Worm (Caenorhabditis elegans) whole organism, young adult: ENCODE data around the gene T05C12.15.

Experiments
- B0261.1 ChIP-seq: sonication (generic microtip); optimal IDR thresholded peaks from 2 replicates; lab custom pipeline; 2016; ENCODE audit warnings: mild to moderate bottlenecking, missing genetic modification characterization, moderate library complexity, missing compliant biosample characterization
- B0336.3 ChIP-seq: fragments of 200-800 bp; sonication (Bioruptor generic); IDR thresholded peaks from 2 replicates; pipeline ENCODE4 v1.3.6; 2022; ENCODE audit warnings: missing genetic modification characterization, missing compliant biosample characterization
- D2030.7 ChIP-seq: fragments of 200-800 bp; sonication (Bioruptor generic); IDR thresholded peaks from 2 replicates; pipeline ENCODE4 v1.3.6; 2022; ENCODE audit warnings: missing genetic modification reagents, missing genetic modification characterization, missing compliant biosample characterization
- F23B12.7 ChIP-seq: sonication (generic microtip); optimal IDR thresholded peaks from 2 replicates; lab custom pipeline; 2017; ENCODE audit warnings: missing genetic modification characterization, mild to moderate bottlenecking, missing compliant biosample characterization, antibody characterized with exemption, moderate library complexity; ENCODE audit not compliant: insufficient read depth
- F33H1.4 ChIP-seq: fragments of 200-800 bp; sonication (Bioruptor generic); IDR thresholded peaks from 2 replicates; pipeline ENCODE4 v1.3.6; 2022; ENCODE audit warnings: missing genetic modification reagents, missing genetic modification characterization, missing compliant biosample characterization
- F37B4.10 ChIP-seq: fragments of 200-800 bp; sonication (Bioruptor generic); IDR thresholded peaks from 2 replicates; pipeline ENCODE4 v1.3.6; 2022; ENCODE audit warnings: missing genetic modification characterization, missing compliant biosample characterization
- F39B2.1 ChIP-seq: fragments of 200-800 bp; sonication (Bioruptor generic); IDR thresholded peaks from 2 replicates; pipeline ENCODE4 v1.3.6; 2022; ENCODE audit warnings: missing genetic modification reagents, missing genetic modification characterization, missing compliant biosample characterization
- K11D2.4 ChIP-seq: fragments of 200-800 bp; sonication (Bioruptor generic); IDR thresholded peaks from 2 replicates; pipeline ENCODE4 v1.3.6; 2022; ENCODE audit warnings: missing genetic modification reagents, missing genetic modification characterization, missing compliant biosample characterization
- T07F8.4 ChIP-seq: sonication (generic microtip); optimal IDR thresholded peaks from 2 replicates; lab custom pipeline; 2016; ENCODE audit warnings: mild to moderate bottlenecking, missing genetic modification characterization, moderate library complexity, missing compliant biosample characterization
- T26A5.8 ChIP-seq: sonication (generic microtip); optimal IDR thresholded peaks from 2 replicates; lab custom pipeline; 2016; ENCODE audit warnings: missing genetic modification characterization, missing compliant biosample characterization
- Y53F4B.3 ChIP-seq: fragments of 200-800 bp; sonication (Bioruptor generic); IDR thresholded peaks from 2 replicates; pipeline ENCODE4 v1.3.6; 2022; ENCODE audit warnings: missing genetic modification reagents, missing genetic modification characterization, missing compliant biosample characterization
- Y79H2A.3 ChIP-seq: fragments of 200-800 bp; sonication (Bioruptor generic); conservative IDR thresholded peaks from 2 replicates; pipeline ENCODE4 v1.3.6; 2022; ENCODE audit warnings: missing genetic modification reagents, missing genetic modification characterization, missing compliant biosample characterization
- atf-7 ChIP-seq: sonication (generic microtip); optimal IDR thresholded peaks from 2 replicates; lab custom pipeline; 2017; ENCODE audit warnings: mild to moderate bottlenecking, missing genetic modification characterization, missing compliant biosample characterization
- ccch-3 ChIP-seq: fragments of 200-800 bp; sonication (Bioruptor generic); optimal IDR thresholded peaks from 2 replicates; lab custom pipeline; 2018; ENCODE audit warnings: mild to moderate bottlenecking, missing genetic modification characterization, missing compliant biosample characterization
- cebp-1 ChIP-seq, 2 experiments: fragments of 200-800 bp in 1 of 2; sonication (Bioruptor generic) in 1 of 2; sonication (generic microtip) in 1 of 2; IDR thresholded peaks in 1 of 2; optimal IDR thresholded peaks in 1 of 2; 2 replicates each; pipeline versions ENCODE4 v1.3.6 to Lab custom; 2017 to 2022; ENCODE audit warnings: missing compliant biosample characterization in 2 of 2, missing genetic modification characterization in 2 of 2, mild to moderate bottlenecking in 1 of 2, missing genetic modification reagents in 1 of 2, moderate library complexity in 1 of 2
- ceh-100 ChIP-seq: fragments of 200-800 bp; sonication (Bioruptor generic); IDR thresholded peaks from 2 replicates; pipeline ENCODE4 v1.3.6; 2022; ENCODE audit warnings: missing genetic modification reagents, missing genetic modification characterization, missing compliant biosample characterization
- ceh-40 ChIP-seq: fragments of 200-800 bp; sonication (Bioruptor generic); IDR thresholded peaks from 2 replicates; pipeline ENCODE4 v1.3.6; 2022; ENCODE audit warnings: missing genetic modification characterization, missing compliant biosample characterization
- ceh-79 ChIP-seq: sonication (generic microtip); optimal IDR thresholded peaks from 2 replicates; lab custom pipeline; 2017; ENCODE audit warnings: mild to moderate bottlenecking, missing genetic modification characterization, missing compliant biosample characterization
- dpff-1 ChIP-seq: sonication (generic microtip); optimal IDR thresholded peaks from 2 replicates; lab custom pipeline; 2017; ENCODE audit warnings: mild to moderate bottlenecking, missing genetic modification characterization, missing compliant biosample characterization
- efl-1 ChIP-seq: fragments of 150-350 bp; optimal IDR thresholded peaks from 2 replicates; lab custom pipeline; 2014; ENCODE audit warnings: missing biosample characterization, missing genetic modification reagents, missing genetic modification characterization
- egl-44 ChIP-seq: fragments of 200-800 bp; sonication (Bioruptor generic); IDR thresholded peaks from 2 replicates; pipeline ENCODE4 v1.3.6; 2022; ENCODE audit warnings: missing genetic modification reagents, missing genetic modification characterization, missing compliant biosample characterization
- hlh-12 ChIP-seq: sonication (generic microtip); optimal IDR thresholded peaks from 2 replicates; lab custom pipeline; 2016; ENCODE audit warnings: missing genetic modification characterization, missing compliant biosample characterization
- hlh-26 ChIP-seq: fragments of 200-800 bp; sonication (Bioruptor generic); conservative IDR thresholded peaks from 2 replicates; pipeline ENCODE4 v1.3.6; 2022; ENCODE audit warnings: missing genetic modification reagents, missing genetic modification characterization, missing compliant biosample characterization
- hmg-1.2 ChIP-seq: fragments of 200-800 bp; sonication (Bioruptor generic); IDR thresholded peaks from 2 replicates; pipeline ENCODE4 v1.3.6; 2022; ENCODE audit warnings: missing genetic modification reagents, missing genetic modification characterization, missing compliant biosample characterization
- lin-35 ChIP-seq, 3 experiments: fragments of 150-350 bp in 2 of 3; sonication (generic microtip) in 1 of 3; optimal IDR thresholded peaks; 2 replicates each; lab custom pipeline; 2014 to 2018; ENCODE audit warnings: missing biosample characterization in 3 of 3, missing genetic modification characterization in 3 of 3, missing genetic modification reagents in 3 of 3
- lsl-1 ChIP-seq: fragments of 200-800 bp; sonication (Bioruptor generic); optimal IDR thresholded peaks from 2 replicates; lab custom pipeline; 2018; ENCODE audit warnings: mild to moderate bottlenecking, missing genetic modification characterization, moderate library complexity, missing compliant biosample characterization
- madf-6 ChIP-seq: fragments of 200-800 bp; sonication (Bioruptor generic); IDR thresholded peaks from 2 replicates; pipeline ENCODE4 v1.3.6; 2022; ENCODE audit warnings: missing genetic modification reagents, missing genetic modification characterization, missing compliant biosample characterization
- mxl-1 ChIP-seq: sonication (generic microtip); optimal IDR thresholded peaks from 2 replicates; lab custom pipeline; 2016; ENCODE audit warnings: missing genetic modification characterization, missing compliant biosample characterization
- nfya-1 ChIP-seq: sonication (generic microtip); optimal IDR thresholded peaks from 2 replicates; lab custom pipeline; 2017; ENCODE audit warnings: antibody characterized with exemption, missing compliant biosample characterization, missing genetic modification characterization, borderline replicate concordance; ENCODE audit not compliant: insufficient read depth
- nfya-2 ChIP-seq: fragments of 200-800 bp; sonication (Bioruptor generic); IDR thresholded peaks from 2 replicates; pipeline ENCODE4 v1.3.6; 2022; ENCODE audit warnings: missing genetic modification reagents, missing genetic modification characterization, missing compliant biosample characterization
- nfyb-1 ChIP-seq: fragments of 200-800 bp; sonication (Bioruptor generic); IDR thresholded peaks from 2 replicates; pipeline ENCODE4 v1.3.6; 2022; ENCODE audit warnings: missing genetic modification reagents, missing genetic modification characterization, missing compliant biosample characterization
- nhr-120 ChIP-seq: fragments of 200-800 bp; sonication (Bioruptor generic); IDR thresholded peaks from 2 replicates; pipeline ENCODE4 v1.3.6; 2022; ENCODE audit warnings: missing genetic modification characterization, missing compliant biosample characterization
- nhr-27 ChIP-seq: fragments of 200-800 bp; sonication (Bioruptor generic); optimal IDR thresholded peaks from 2 replicates; lab custom pipeline; 2018; ENCODE audit warnings: mild to moderate bottlenecking, missing genetic modification characterization, moderate library complexity, missing compliant biosample characterization
- nhr-80 ChIP-seq: sonication (generic microtip); optimal IDR thresholded peaks from 2 replicates; lab custom pipeline; 2016; ENCODE audit warnings: missing genetic modification characterization, missing compliant biosample characterization
- nhr-90 ChIP-seq: sonication (generic microtip); optimal IDR thresholded peaks from 2 replicates; lab custom pipeline; 2016; ENCODE audit warnings: missing genotype, mild to moderate bottlenecking, missing genetic modification characterization, missing compliant biosample characterization
- pbrm-1 ChIP-seq: fragments of 200-800 bp; sonication (Bioruptor generic); IDR thresholded peaks from 2 replicates; pipeline ENCODE4 v1.3.6; 2022; ENCODE audit warnings: missing genetic modification reagents, missing genetic modification characterization, missing compliant biosample characterization
- rcor-1 ChIP-seq: fragments of 200-800 bp; sonication (Bioruptor generic); IDR thresholded peaks from 2 replicates; pipeline ENCODE4 v1.3.6; 2022; ENCODE audit warnings: missing genetic modification reagents, missing genetic modification characterization, missing compliant biosample characterization
- snpc-3.4 ChIP-seq: sonication (generic microtip); optimal IDR thresholded peaks from 2 replicates; lab custom pipeline; 2017; ENCODE audit warnings: missing genetic modification characterization, mild to moderate bottlenecking, missing compliant biosample characterization, antibody characterized with exemption, moderate library complexity, missing genotype, missing genetic modification reagents
- somi-1 ChIP-seq: fragments of 200-800 bp; sonication (Bioruptor generic); optimal IDR thresholded peaks from 2 replicates; lab custom pipeline; 2018; ENCODE audit warnings: mild to moderate bottlenecking, missing genetic modification characterization, missing compliant biosample characterization
- sptf-2 ChIP-seq: fragments of 200-800 bp; sonication (Bioruptor generic); optimal IDR thresholded peaks from 2 replicates; lab custom pipeline; 2018; ENCODE audit warnings: mild to moderate bottlenecking, missing genetic modification characterization, missing compliant biosample characterization
- tbp1 ChIP-seq: fragments of 200-800 bp; sonication (Bioruptor generic); optimal IDR thresholded peaks from 2 replicates; lab custom pipeline; 2018; ENCODE audit warnings: mild to moderate bottlenecking, missing genetic modification characterization, missing compliant biosample characterization
- tbx-9 ChIP-seq: sonication (generic microtip); optimal IDR thresholded peaks from 2 replicates; lab custom pipeline; 2016; ENCODE audit warnings: borderline replicate concordance, missing genetic modification characterization, inconsistent platforms, missing compliant biosample characterization
- ztf-25 ChIP-seq: fragments of 200-800 bp; sonication (Bioruptor generic); IDR thresholded peaks from 2 replicates; pipeline ENCODE4 v1.3.6; 2022; ENCODE audit warnings: missing genetic modification reagents, missing genetic modification characterization, missing compliant biosample characterization
- ztf-26 ChIP-seq: sonication (generic microtip); optimal IDR thresholded peaks from 2 replicates; lab custom pipeline; 2017; ENCODE audit warnings: missing genetic modification characterization, missing compliant biosample characterization

The T05C12.15 gene

ce11 chrII:8212680-8213079 lies 43.3 kb downstream of the T05C12.15 start, which contains the start of gene twk-3:
Gene twk-3 (minus strand): TSS chrII:8212780.
- TF ChIP-seq sptf-2 (GFP tag; lab: Kevin White, UChicago) (no peak), Y53F4B.3 (GFP tag; lab: Robert Waterston, UW) (no peak), nhr-90 (no peak), D2030.7 (no peak)

- TF ChIP-seq sptf-2 (GFP tag; lab: Kevin White, UChicago), result no peak
- no peak for TF ChIP-seq nhr-80 (tag; lab: Kevin White, UChicago)
- no peak for TF ChIP-seq ceh-100 (GFP tag; lab: Robert Waterston, UW)
- TF ChIP-seq egl-44 (GFP tag; lab: Robert Waterston, UW), result no peak
- TF ChIP-seq hlh-26 (GFP tag; lab: Robert Waterston, UW), result no peak
- no peak for TF ChIP-seq F37B4.10 (GFP tag; lab: Robert Waterston, UW)
- TF ChIP-seq T26A5.8 (tag; lab: Kevin White, UChicago), result no peak
- no peak for TF ChIP-seq ztf-25
- TF ChIP-seq nfya-2, result no peak
- no peak for TF ChIP-seq lin-35 (GFP tag; optimal IDR thresholded peaks at IDR 0.05; lab: Kevin White, UChicago)
- no peak for TF ChIP-seq nhr-90
- TF ChIP-seq efl-1 (GFP tag; lab: Kevin White, UChicago), result no peak
- no peak for TF ChIP-seq nfya-1 (tag; lab: Kevin White, UChicago)
- no peak for TF ChIP-seq madf-6
- TF ChIP-seq cebp-1 (GFP tag; IDR thresholded peaks at IDR 0.05; lab: Robert Waterston, UW), result no peak
- no peak for TF ChIP-seq cebp-1 (tag; optimal IDR thresholded peaks at IDR 0.05; lab: Kevin White, UChicago)
- TF ChIP-seq somi-1 (GFP tag; lab: Kevin White, UChicago), result no peak
- TF ChIP-seq ccch-3 (GFP tag; lab: Kevin White, UChicago), result no peak
- no peak for TF ChIP-seq F39B2.1 (GFP tag; lab: Robert Waterston, UW)
- TF ChIP-seq nhr-120 (GFP tag; lab: Robert Waterston, UW), result no peak
- no peak for TF ChIP-seq ztf-26
- TF ChIP-seq, all 124 proteins: peak for 0
Observed at ce11 chrII:8214367-8214766, 45.0 kb downstream of the T05C12.15 start, which contains the start of gene M110.10. Gene M110.10 (minus strand): TSS chrII:8214467.

DNA sequence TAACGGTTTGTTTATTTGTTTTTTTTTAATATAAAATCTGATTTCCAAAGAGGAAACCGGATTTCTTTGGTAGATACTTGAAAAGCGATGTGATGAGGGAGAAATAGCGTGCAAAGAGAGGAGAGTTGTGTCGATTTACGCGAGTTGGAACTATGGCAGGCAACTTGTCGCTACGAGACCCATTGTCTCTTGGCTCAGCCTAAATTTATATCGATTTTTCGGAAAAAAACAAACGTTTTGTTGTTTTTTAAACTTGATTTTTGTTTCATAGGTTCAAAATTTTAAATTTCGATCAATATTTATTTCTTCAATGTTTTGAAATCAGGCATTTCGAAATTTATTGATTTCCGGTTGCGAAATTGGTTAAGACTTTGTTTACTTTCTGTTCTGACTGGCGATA lies 47.0 kb downstream of the T05C12.15 start, which contains the start of gene M110.3:
TSS of gene M110.3 (minus strand) at position 184 of the 400 bp plus-strand sequence.
- TF ChIP-seq nhr-120 (GFP tag; lab: Robert Waterston, UW) (no peak), B0261.1 (tag; lab: Kevin White, UChicago) (no peak), hlh-12 (tag; lab: Kevin White, UChicago) (no peak), sptf-2 (GFP tag; lab: Kevin White, UChicago) (no peak), ceh-79 (tag; lab: Kevin White, UChicago) (no peak), lin-35 (GFP tag; optimal IDR thresholded peaks at IDR 0.05; lab: Kevin White, UChicago) (no peak), snpc-3.4 (peak; percentile 36), T07F8.4 (tag; lab: Kevin White, UChicago) (no peak), nfyb-1 (no peak), madf-6 (0 out of 2 replicates have a peak, but pooled peaks have one; percentile 24), tbx-9 (no peak), lsl-1 (GFP tag; lab: Kevin White, UChicago) (peak; percentile 33), nhr-80 (tag; lab: Kevin White, UChicago) (peak; percentile 5), K11D2.4 (GFP tag; lab: Robert Waterston, UW) (no peak), egl-44 (GFP tag; lab: Robert Waterston, UW) (no peak), hmg-1.2 (GFP tag; lab: Robert Waterston, UW) (peak; percentile 90; the same call in 1 of the 2 replicates), atf-7 (no peak), rcor-1 (GFP tag; lab: Robert Waterston, UW) (no peak), F23B12.7 (tag; lab: Kevin White, UChicago) (peak; percentile 70), cebp-1 (GFP tag; IDR thresholded peaks at IDR 0.05; lab: Robert Waterston, UW) (peak; percentile 66; the same call in 1 of the 2 replicates), cebp-1 (tag; optimal IDR thresholded peaks at IDR 0.05; lab: Kevin White, UChicago) (peak; percentile 96), F33H1.4 (peak; percentile 73), T26A5.8 (tag; lab: Kevin White, UChicago) (no peak), nhr-27 (no peak), B0336.3 (no peak), dpff-1 (no peak), mxl-1 (tag; lab: Kevin White, UChicago) (no peak), ceh-40 (no peak), pbrm-1 (no peak), Y79H2A.3 (GFP tag; lab: Robert Waterston, UW) (no peak), tbp1 (GFP tag; lab: Kevin White, UChicago) (no peak)
